Worm (Caenorhabditis elegans) whole organism, midembryonic: Measurements from ENCODE around the gene dnj-26.

ENCODE experiments used
- T22C8.4 ChIP-seq: fragments of 200-800 bp; sonication (Bioruptor generic); IDR thresholded peaks from 2 replicates; pipeline ENCODE4 v1.3.6; 2022; ENCODE audit warnings: missing genetic modification characterization, missing compliant biosample characterization
- cog-1 ChIP-seq: sonication (generic microtip); optimal IDR thresholded peaks from 2 replicates; lab custom pipeline; 2016; ENCODE audit warnings: missing genetic modification characterization, missing compliant biosample characterization
- flt-1 ChIP-seq: fragments of 200-800 bp; sonication (Bioruptor generic); IDR thresholded peaks from 2 replicates; pipeline ENCODE4 v1.3.6; 2022; ENCODE audit warnings: missing genetic modification characterization, missing compliant biosample characterization
- ztf-29 ChIP-seq: fragments of 200-800 bp; sonication (Bioruptor generic); IDR thresholded peaks from 2 replicates; pipeline ENCODE4 v1.3.6; 2022; ENCODE audit warnings: missing genetic modification reagents, missing genetic modification characterization, missing compliant biosample characterization

- no peak for TF ChIP-seq flt-1 (GFP tag; lab: Robert Waterston, UW)
- no peak for TF ChIP-seq T22C8.4 (GFP tag; lab: Robert Waterston, UW)
- no peak for TF ChIP-seq cog-1
- no peak for TF ChIP-seq ztf-29 (GFP tag; lab: Robert Waterston, UW)
Measured at ce11 chrIV:12217142-12217541, 35.3 kb downstream of the dnj-26 start.
